Fruit fly (Drosophila melanogaster) whole organism, embryonic: Measurements from ENCODE around the gene Dscam3.
A peak's percentile ranks its signal among the peaks of the same experiment; 100 is the strongest.

Experiments used
- Atf-2 ChIP-seq: fragments of 200-800 bp; sonication (Bioruptor generic); optimal IDR thresholded peaks from 2 replicates; lab custom pipeline; 2016; ENCODE audit warnings: missing biosample characterization, missing genetic modification characterization
- CG10267 ChIP-seq: fragments of 200-800 bp; sonication (Bioruptor generic); optimal IDR thresholded peaks from 2 replicates; lab custom pipeline; 2018; ENCODE audit warnings: missing biosample characterization, mild to moderate bottlenecking, missing genetic modification characterization, moderate library complexity
- CG13123 ChIP-seq: fragments of 200-800 bp; sonication (Bioruptor generic); optimal IDR thresholded peaks from 2 replicates; lab custom pipeline; 2016; ENCODE audit warnings: missing biosample characterization, missing genetic modification characterization
- CG1529 ChIP-seq: fragments of 200-800 bp; sonication (Bioruptor generic); optimal IDR thresholded peaks from 3 replicates; lab custom pipeline; 2018; ENCODE audit warnings: missing biosample characterization, missing genetic modification characterization
- CG1647 ChIP-seq: fragments of 200-800 bp; sonication (Bioruptor generic); optimal IDR thresholded peaks from 3 replicates; lab custom pipeline; 2016; ENCODE audit warnings: missing biosample characterization, missing genetic modification characterization
- CG16813 ChIP-seq: fragments of 200-800 bp; sonication (Bioruptor generic); IDR thresholded peaks from 3 replicates; pipeline ENCODE4 v1.3.6; 2022; ENCODE audit warnings: missing biosample characterization, missing genetic modification characterization; ENCODE audit not compliant: partially characterized antibody
- CG17186 ChIP-seq: fragments of 200-800 bp; sonication (Bioruptor generic); optimal IDR thresholded peaks from 3 replicates; lab custom pipeline; 2017; ENCODE audit warnings: missing biosample characterization, missing genetic modification reagents, missing genetic modification characterization
- CG17328 ChIP-seq: fragments of 200-800 bp; sonication (Bioruptor generic); IDR thresholded peaks from 2 replicates; pipeline ENCODE4 v1.3.6; 2022; ENCODE audit warnings: missing biosample characterization, missing genetic modification characterization
- CG17568 ChIP-seq: fragments of 200-800 bp; sonication (Bioruptor generic); optimal IDR thresholded peaks from 2 replicates; lab custom pipeline; 2018; ENCODE audit warnings: missing biosample characterization, mild to moderate bottlenecking, missing genetic modification characterization, moderate library complexity
- CG17829 ChIP-seq: fragments of 200-800 bp; optimal IDR thresholded peaks from 2 replicates; lab custom pipeline; 2019; ENCODE audit warnings: missing biosample characterization, mild to moderate bottlenecking, missing genetic modification characterization, moderate library complexity
- CG3065 ChIP-seq: fragments of 200-800 bp; sonication (Bioruptor generic); optimal IDR thresholded peaks from 2 replicates; lab custom pipeline; 2016; ENCODE audit warnings: missing biosample characterization, missing genetic modification characterization
- CG31388 ChIP-seq: fragments of 200-800 bp; sonication (Bioruptor generic); optimal IDR thresholded peaks from 2 replicates; lab custom pipeline; 2016; ENCODE audit warnings: missing biosample characterization, missing genetic modification characterization
- CG33557 ChIP-seq: fragments of 200-800 bp; sonication (Bioruptor generic); optimal IDR thresholded peaks from 2 replicates; lab custom pipeline; 2019; ENCODE audit warnings: missing biosample characterization, mild to moderate bottlenecking, missing genetic modification characterization, moderate library complexity
- CG4360 ChIP-seq: fragments of 200-800 bp; sonication (Bioruptor generic); IDR thresholded peaks from 2 replicates; pipeline ENCODE4 v1.3.6; 2022; ENCODE audit warnings: missing biosample characterization, missing genetic modification characterization
- CG5180 ChIP-seq: fragments of 200-800 bp; sonication (Bioruptor generic); optimal IDR thresholded peaks from 3 replicates; lab custom pipeline; 2017; ENCODE audit warnings: missing biosample characterization, missing genetic modification characterization, mild to moderate bottlenecking, moderate library complexity, missing genetic modification reagents
- CG7928 ChIP-seq: fragments of 200-800 bp; sonication (Bioruptor generic); optimal IDR thresholded peaks from 2 replicates; lab custom pipeline; 2017; ENCODE audit warnings: missing biosample characterization, mild to moderate bottlenecking, missing genetic modification characterization
- CG8290 ChIP-seq, 3 experiments: fragments of 200-800 bp; sonication (Bioruptor generic); optimal IDR thresholded peaks; 2 replicates each; lab custom pipeline; 2016 to 2019; ENCODE audit warnings: missing biosample characterization in 3 of 3, missing genetic modification characterization in 3 of 3, mild to moderate bottlenecking in 2 of 3, moderate library complexity in 1 of 3
- CHES-1-like ChIP-seq: fragments of 200-800 bp; sonication (Bioruptor generic); optimal IDR thresholded peaks from 2 replicates; lab custom pipeline; 2016; ENCODE audit warnings: missing biosample characterization, missing genetic modification characterization
- D19B ChIP-seq: fragments of 200-800 bp; sonication (Bioruptor generic); optimal IDR thresholded peaks from 2 replicates; lab custom pipeline; 2017; ENCODE audit warnings: missing biosample characterization, mild to moderate bottlenecking, missing genetic modification characterization
- Dbx ChIP-seq: fragments of 200-800 bp; sonication (Bioruptor generic); IDR thresholded peaks from 3 replicates; pipeline ENCODE4 v1.3.6; 2022; ENCODE audit warnings: missing biosample characterization, missing genetic modification characterization
- E2f1 ChIP-seq: fragments of 200-800 bp; sonication (Bioruptor generic); IDR thresholded peaks from 2 replicates; pipeline ENCODE4 v1.3.6; 2022; ENCODE audit warnings: missing biosample characterization, missing genetic modification characterization
- Gsc ChIP-seq: fragments of 200-800 bp; sonication (Bioruptor generic); IDR thresholded peaks from 2 replicates; pipeline ENCODE4 v1.3.6; 2022; ENCODE audit warnings: missing biosample characterization, missing genetic modification characterization
- Hey ChIP-seq: fragments of 200-800 bp; sonication (Bioruptor generic); optimal IDR thresholded peaks from 3 replicates; lab custom pipeline; 2018; ENCODE audit warnings: missing biosample characterization, mild to moderate bottlenecking, missing genetic modification characterization
- Hr39 ChIP-seq: fragments of >200 bp; optimal IDR thresholded peaks from 2 replicates; lab custom pipeline; 2017
- Meics ChIP-seq: fragments of 200-800 bp; sonication (Bioruptor generic); optimal IDR thresholded peaks from 2 replicates; lab custom pipeline; 2017; ENCODE audit warnings: missing biosample characterization, mild to moderate bottlenecking, missing genetic modification characterization
- Neu2 ChIP-seq: fragments of 200-800 bp; sonication (Bioruptor generic); optimal IDR thresholded peaks from 3 replicates; lab custom pipeline; 2016; ENCODE audit warnings: missing biosample characterization, missing genetic modification characterization, borderline replicate concordance
- Nf-YA ChIP-seq: fragments of 200-800 bp; sonication (Bioruptor generic); IDR thresholded peaks from 2 replicates; pipeline ENCODE4 v1.3.6; 2022; ENCODE audit warnings: missing biosample characterization, missing genetic modification characterization
- Usf ChIP-seq: fragments of 200-800 bp; sonication (Bioruptor generic); optimal IDR thresholded peaks from 2 replicates; lab custom pipeline; 2017; ENCODE audit warnings: missing genotype, missing biosample characterization, missing genetic modification characterization
- Vsx1 ChIP-seq: fragments of 200-800 bp; sonication (Bioruptor generic); optimal IDR thresholded peaks from 2 replicates; lab custom pipeline; 2017; ENCODE audit warnings: missing biosample characterization, mild to moderate bottlenecking, missing genetic modification characterization, missing genetic modification reagents
- ap ChIP-seq: fragments of 200-800 bp; sonication (Bioruptor generic); IDR thresholded peaks from 2 replicates; pipeline ENCODE4 v1.3.6; 2022; ENCODE audit warnings: missing biosample characterization, missing genetic modification characterization
- bsh ChIP-seq, 2 experiments: fragments of 200-800 bp; sonication (Bioruptor generic); optimal IDR thresholded peaks; 2 replicates each; lab custom pipeline; 2017 to 2018; ENCODE audit warnings: mild to moderate bottlenecking in 2 of 2, missing biosample characterization in 2 of 2, missing genetic modification characterization in 2 of 2, moderate library complexity in 1 of 2
- cg ChIP-seq: fragments of 200-800 bp; sonication (Bioruptor generic); optimal IDR thresholded peaks from 3 replicates; lab custom pipeline; 2019; ENCODE audit warnings: missing biosample characterization, mild to moderate bottlenecking, missing genetic modification characterization, moderate library complexity
- chn ChIP-seq: fragments of 200-800 bp; sonication (Bioruptor generic); optimal IDR thresholded peaks from 2 replicates; lab custom pipeline; 2016; ENCODE audit warnings: missing biosample characterization, missing genetic modification characterization
- gro ChIP-seq: fragments of 200-800 bp; sonication (Bioruptor generic); optimal IDR thresholded peaks from 2 replicates; lab custom pipeline; 2016; ENCODE audit warnings: missing biosample characterization, missing genetic modification characterization
- ham ChIP-seq: fragments of 200-800 bp; sonication (Bioruptor generic); IDR thresholded peaks from 2 replicates; pipeline ENCODE4 v1.3.6; 2022; ENCODE audit warnings: missing biosample characterization, missing genetic modification characterization
- knrl ChIP-seq: fragments of 200-800 bp; sonication (Bioruptor generic); IDR thresholded peaks from 3 replicates; pipeline ENCODE4 v1.3.6; 2022; ENCODE audit warnings: missing biosample characterization, missing genetic modification characterization; ENCODE audit not compliant: partially characterized antibody
- luna ChIP-seq: fragments of 200-800 bp; sonication (Bioruptor generic); optimal IDR thresholded peaks from 2 replicates; lab custom pipeline; 2016; ENCODE audit warnings: missing biosample characterization, missing genetic modification characterization
- mld ChIP-seq: fragments of 200-800 bp; sonication (Bioruptor generic); IDR thresholded peaks from 3 replicates; pipeline ENCODE4 v1.3.6; 2022; ENCODE audit warnings: missing biosample characterization, missing genetic modification characterization; ENCODE audit not compliant: partially characterized antibody
- nerfin-2 ChIP-seq: fragments of 200-800 bp; sonication (Bioruptor generic); IDR thresholded peaks from 2 replicates; pipeline ENCODE4 v1.3.6; 2022; ENCODE audit warnings: missing biosample characterization, missing genetic modification characterization; ENCODE audit not compliant: partially characterized antibody
- pb ChIP-seq: fragments of 200-800 bp; sonication (Bioruptor generic); optimal IDR thresholded peaks from 3 replicates; lab custom pipeline; 2016; ENCODE audit warnings: missing biosample characterization, missing genetic modification characterization
- phol ChIP-seq: fragments of 200-800 bp; sonication (Bioruptor generic); optimal IDR thresholded peaks from 3 replicates; lab custom pipeline; 2018; ENCODE audit warnings: missing biosample characterization, mild to moderate bottlenecking, missing genetic modification characterization, moderate library complexity
- pros ChIP-seq: fragments of 200-800 bp; sonication (Bioruptor generic); optimal IDR thresholded peaks from 3 replicates; lab custom pipeline; 2019; ENCODE audit warnings: missing biosample characterization, mild to moderate bottlenecking, missing genetic modification characterization, moderate library complexity
- pum ChIP-seq: fragments of 200-800 bp; sonication (Bioruptor generic); optimal IDR thresholded peaks from 2 replicates; lab custom pipeline; 2016; ENCODE audit warnings: missing biosample characterization, missing genetic modification characterization
- so ChIP-seq: fragments of 200-800 bp; sonication (Bioruptor generic); IDR thresholded peaks from 3 replicates; pipeline ENCODE4 v1.3.6; 2022; ENCODE audit warnings: missing biosample characterization, missing genetic modification characterization
- sob ChIP-seq: fragments of 200-800 bp; sonication (Bioruptor generic); IDR thresholded peaks from 2 replicates; pipeline ENCODE4 v1.3.6; 2022; ENCODE audit warnings: missing biosample characterization, missing genetic modification characterization
- wek ChIP-seq: fragments of 200-800 bp; sonication (Bioruptor generic); optimal IDR thresholded peaks from 3 replicates; lab custom pipeline; 2018; ENCODE audit warnings: missing biosample characterization, mild to moderate bottlenecking, missing genetic modification characterization, moderate library complexity
- z ChIP-seq: fragments of 200-800 bp; sonication (Bioruptor generic); IDR thresholded peaks from 3 replicates; pipeline ENCODE4 v1.3.6; 2022; ENCODE audit warnings: missing biosample characterization, missing genetic modification characterization
- zfh1 ChIP-seq: fragments of 200-800 bp; sonication (Bioruptor generic); IDR thresholded peaks from 3 replicates; pipeline ENCODE4 v1.3.6; 2022; ENCODE audit warnings: missing biosample characterization, missing genetic modification characterization

Gene Dscam3

DNA sequence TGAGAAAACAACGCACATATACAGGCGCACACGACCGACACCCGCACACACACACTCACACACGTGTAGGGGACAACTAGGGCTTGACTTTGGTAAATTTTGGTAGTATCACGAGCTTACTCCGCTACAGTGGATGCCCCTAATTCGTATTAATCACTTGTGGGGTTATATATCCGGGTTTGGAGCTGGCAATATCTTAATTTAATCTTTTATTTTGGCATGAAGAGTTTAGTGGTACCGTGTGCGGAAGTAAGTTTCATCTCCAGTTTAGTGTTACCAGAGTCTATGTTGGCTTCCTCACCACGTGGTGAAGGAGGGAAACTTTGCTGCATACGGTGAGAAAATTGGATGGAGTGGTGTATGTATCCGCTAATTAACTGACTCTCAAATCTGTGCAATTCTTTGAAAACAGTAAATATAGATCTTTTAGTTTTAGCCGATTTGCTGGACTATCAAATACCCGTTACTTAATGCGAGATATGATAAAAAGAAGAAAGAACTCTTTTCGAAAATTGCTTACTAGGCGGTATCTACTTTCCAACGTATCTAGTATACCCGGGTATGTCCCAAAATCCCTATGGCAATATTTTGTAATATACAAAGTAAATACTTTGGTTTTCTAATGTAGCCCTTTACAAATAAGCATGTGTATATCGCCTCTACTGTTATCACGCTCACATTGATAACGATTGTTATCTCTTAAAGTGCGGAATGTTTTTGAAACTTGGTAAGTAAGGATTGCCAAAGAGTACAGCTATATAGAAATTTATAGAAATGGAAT lies 29.0 kb upstream of the Dscam3 start, which contains the start of the genes CG5823 and P5cr-2 (continued):
- TF ChIP-seq CG17568 (GFP tag; lab: Kevin White, UChicago) (no peak), bsh (GFP tag; optimal IDR thresholded peaks at IDR 0.05; lab: Kevin White, UChicago) (peak in 1 of 2 experiments; percentile 58), Hey (tag; lab: Kevin White, UChicago) (peak; percentile 56), CG10267 (tag; lab: Kevin White, UChicago) (peak; percentile 46), luna (GFP tag; lab: Kevin White, UChicago) (peak; percentile 28), zfh1 (GFP tag; lab: Robert Waterston, UW) (no peak), CG1529 (peak; percentile 67), phol (peak; percentile 63), Meics (no peak), ham (GFP tag; lab: Robert Waterston, UW) (no peak), CG17328 (peak; percentile 56), CG5180 (GFP tag; lab: Kevin White, UChicago) (peak; percentile 33), wek (peak; percentile 33), pum (GFP tag; lab: Kevin White, UChicago) (no peak), sob (peak; percentile 61), knrl (GFP tag; lab: Robert Waterston, UW) (peak; percentile 63), gro (peak; percentile 17), CG31388 (GFP tag; lab: Kevin White, UChicago) (no peak), CG17186 (peak; percentile 25), mld (GFP tag; lab: Robert Waterston, UW) (0 out of 3 replicates have a peak, but pooled peaks have one; percentile 18), nerfin-2 (GFP tag; lab: Robert Waterston, UW) (no peak), CG17829 (tag; lab: Kevin White, UChicago) (peak; percentile 43), CG8290 (GFP tag; optimal IDR thresholded peaks at IDR 0.05; lab: Kevin White, UChicago) (peak; percentile 7), CG8290 (tag; optimal IDR thresholded peaks at IDR 0.05; lab: Kevin White, UChicago) (peak; percentile 76 to 79), ap (GFP tag; lab: Robert Waterston, UW) (no peak; the same call in 1 of the 2 replicates), D19B (GFP tag; lab: Kevin White, UChicago) (peak; percentile 70), CG4360 (GFP tag; lab: Robert Waterston, UW) (0 out of 2 replicates have a peak, but pooled peaks have one; percentile 13), Usf (peak; percentile 20), Atf-2 (GFP tag; lab: Kevin White, UChicago) (peak; percentile 79), Hr39 (lab: Kevin White, UChicago) (no peak), Nf-YA (GFP tag; lab: Robert Waterston, UW) (no peak), cg (GFP tag; lab: Kevin White, UChicago) (peak; percentile 92), CG7928 (peak; percentile 56), CG3065 (no peak), Vsx1 (GFP tag; lab: Kevin White, UChicago) (peak; percentile 20), CG16813 (peak; percentile 36; the same call in 1 of the 3 replicates), pb (GFP tag; lab: Kevin White, UChicago) (no peak), so (GFP tag; lab: Robert Waterston, UW) (no peak; the same call in 2 of the 3 replicates), E2f1 (GFP tag; lab: Robert Waterston, UW) (no peak), pros (no peak), CHES-1-like (peak; percentile 73), Gsc (no peak), Neu2 (GFP tag; lab: Kevin White, UChicago) (no peak), Dbx (peak; percentile 55; the same call in 1 of the 3 replicates), CG1647 (peak; percentile 26), chn (GFP tag; lab: Kevin White, UChicago) (peak; percentile 19), z (GFP tag; lab: Robert Waterston, UW) (peak; percentile 80), CG33557 (GFP tag; lab: Kevin White, UChicago) (peak; percentile 73), CG13123 (GFP tag; lab: Kevin White, UChicago) (peak; percentile 81)
